Fruit fly (Drosophila melanogaster): ENCODE data around the gene Set8.

Set8 gene

dm6 chr3R:14346838-14347745, 31.3 kb downstream of the Set8 start (continued):
- TF ChIP-seq CG3065 (GFP tag; optimal IDR thresholded peaks at IDR 0.05) = no peak
- TF ChIP-seq CG1602 (GFP tag; optimal IDR thresholded peaks at IDR 0.05) = peak; percentile 26
- TF ChIP-seq CG3407 (GFP tag; optimal IDR thresholded peaks at IDR 0.05) = no peak
- TF ChIP-seq CG2678 (tag; optimal IDR thresholded peaks at IDR 0.05) = peak; percentile 77
- 0 out of 2 replicates have a peak, but pooled peaks have one; percentile 22 for TF ChIP-seq Awh (GFP tag; IDR thresholded peaks at IDR 0.05)
- peak; percentile 58 for TF ChIP-seq ATbp (GFP tag; optimal IDR thresholded peaks at IDR 0.05)
- TF ChIP-seq Max (GFP tag; optimal IDR thresholded peaks at IDR 0.05) = peak; percentile 36
- peak; percentile 56; the same call in 2 of the 3 replicates for TF ChIP-seq row (GFP tag; IDR thresholded peaks at IDR 0.05)
- TF ChIP-seq HLH4C (GFP tag; IDR thresholded peaks at IDR 0.05; ENCODE audit: partially characterized antibody) = no peak
- TF ChIP-seq BtbVII (GFP tag; optimal IDR thresholded peaks at IDR 0.05) = peak; percentile 74
- TF ChIP-seq pita (GFP tag; optimal IDR thresholded peaks at IDR 0.05) = no peak
- peak in 1 of 2 experiments; percentile 31 for TF ChIP-seq bsh (GFP tag; optimal IDR thresholded peaks at IDR 0.05)
- no peak for TF ChIP-seq vnd (GFP tag; IDR thresholded peaks at IDR 0.05; ENCODE audit: partially characterized antibody)
- peak; percentile 37 to 38 for TF ChIP-seq Pdp1 (GFP tag; optimal IDR thresholded peaks at IDR 0.05)
- TF ChIP-seq CG13287 (GFP tag; IDR thresholded peaks at IDR 0.05; ENCODE audit: partially characterized antibody) = no peak; the same call in 1 of the 2 replicates
- no peak for TF ChIP-seq chif (GFP tag; optimal IDR thresholded peaks at IDR 0.05)
- peak; percentile 15 for TF ChIP-seq HmgZ (tag; optimal IDR thresholded peaks at IDR 0.05)
- no peak for TF ChIP-seq NFAT (GFP tag; IDR thresholded peaks at IDR 0.05)
- TF ChIP-seq CG33557 (GFP tag; optimal IDR thresholded peaks at IDR 0.05) = no peak
- peak; percentile 72 for TF ChIP-seq cwo (GFP tag; optimal IDR thresholded peaks at IDR 0.05)
- TF ChIP-seq sd (tag; optimal IDR thresholded peaks at IDR 0.05) = peak; percentile 67
- peak; percentile 60 for TF ChIP-seq CG12659 (GFP tag; optimal IDR thresholded peaks at IDR 0.05)
- peak; percentile 63 for TF ChIP-seq CG10147 (GFP tag; optimal IDR thresholded peaks at IDR 0.05)
- peak; percentile 5 for TF ChIP-seq CTCF (GFP tag; optimal IDR thresholded peaks at IDR 0.05)
- peak; percentile 61; the same call in 1 of the 3 replicates for TF ChIP-seq CG2199 (GFP tag; IDR thresholded peaks at IDR 0.05)
- TF ChIP-seq Atf-2 (GFP tag; optimal IDR thresholded peaks at IDR 0.05) = peak; percentile 12
- TF ChIP-seq sc (optimal IDR thresholded peaks at IDR 0.05) = no peak
- TF ChIP-seq sc (GFP tag; optimal IDR thresholded peaks at IDR 0.05) = peak; percentile 10
- no peak for TF ChIP-seq GATAe (GFP tag; conservative IDR thresholded peaks at IDR 0.05)
- TF ChIP-seq prd (optimal IDR thresholded peaks at IDR 0.05) = no peak
- TF ChIP-seq prd (GFP tag; IDR thresholded peaks at IDR 0.05) = peak; percentile 28; the same call in 1 of the 3 replicates
- TF ChIP-seq Asciz (GFP tag; optimal IDR thresholded peaks at IDR 0.05) = peak; percentile 59
- TF ChIP-seq slou (GFP tag; optimal IDR thresholded peaks at IDR 0.05) = peak; percentile 56
- peak; percentile 55 for TF ChIP-seq Xbp1 (GFP tag; optimal IDR thresholded peaks at IDR 0.05)
- no peak for TF ChIP-seq rib (GFP tag; IDR thresholded peaks at IDR 0.05)
- TF ChIP-seq al (GFP tag; IDR thresholded peaks at IDR 0.05) = 0 out of 2 replicates have a peak, but pooled peaks have one; percentile 36
- TF ChIP-seq BEAF-32 (GFP tag; optimal IDR thresholded peaks at IDR 0.05) = no peak
- peak; percentile 70 for TF ChIP-seq Sox102F (GFP tag; optimal IDR thresholded peaks at IDR 0.05)
- no peak for TF ChIP-seq nom (GFP tag; optimal IDR thresholded peaks at IDR 0.05)
- TF ChIP-seq ac (GFP tag; optimal IDR thresholded peaks at IDR 0.05) = no peak
- TF ChIP-seq zf30C (GFP tag; optimal IDR thresholded peaks at IDR 0.05) = no peak
- peak; percentile 47 for TF ChIP-seq bab2 (GFP tag; optimal IDR thresholded peaks at IDR 0.05)
- TF ChIP-seq Dfd (GFP tag; optimal IDR thresholded peaks at IDR 0.05) = no peak
- peak; percentile 64 for TF ChIP-seq PHDP (tag; optimal IDR thresholded peaks at IDR 0.05)
- TF ChIP-seq CG6765 (GFP tag; optimal IDR thresholded peaks at IDR 0.05) = peak; percentile 36
- TF ChIP-seq CG17802 (tag; optimal IDR thresholded peaks at IDR 0.05) = no peak
- TF ChIP-seq CG16863 (GFP tag; optimal IDR thresholded peaks at IDR 0.05) = no peak
- peak; percentile 20 for TF ChIP-seq Hsf (GFP tag; optimal IDR thresholded peaks at IDR 0.05)

Measured in whole organism, embryonic.